Worm (Caenorhabditis elegans) whole organism, L3 larva: Measurements from ENCODE around the gene Y17G7B.23.

Source experiments
- R02D3.7 ChIP-seq: fragments of 150-350 bp; optimal IDR thresholded peaks from 2 replicates; lab custom pipeline; 2014; ENCODE audit warnings: missing biosample characterization, missing genetic modification characterization
- ZK546.5 ChIP-seq: sonication (generic microtip); optimal IDR thresholded peaks from 2 replicates; lab custom pipeline; 2017; ENCODE audit warnings: missing biosample characterization, missing genetic modification characterization
- aly-2 ChIP-seq: fragments of 150-350 bp; optimal IDR thresholded peaks from 2 replicates; lab custom pipeline; 2014; ENCODE audit warnings: missing biosample characterization, missing genetic modification characterization
- ama-1 ChIP-seq: fragments of 150-350 bp; optimal IDR thresholded peaks from 2 replicates; lab custom pipeline; 2018
- ceh-16 ChIP-seq: sonication (generic microtip); optimal IDR thresholded peaks from 2 replicates; lab custom pipeline; 2017; ENCODE audit warnings: missing biosample characterization, missing genetic modification characterization
- ceh-28 ChIP-seq: fragments of 150-350 bp; optimal IDR thresholded peaks from 2 replicates; lab custom pipeline; 2014; ENCODE audit warnings: missing biosample characterization, missing genetic modification reagents, missing genetic modification characterization
- ceh-82 ChIP-seq: fragments of 150-350 bp; optimal IDR thresholded peaks from 2 replicates; lab custom pipeline; 2014; ENCODE audit warnings: missing biosample characterization, missing genetic modification characterization
- ceh-9 ChIP-seq: sonication (generic microtip); optimal IDR thresholded peaks from 2 replicates; lab custom pipeline; 2018; ENCODE audit warnings: missing biosample characterization, missing genetic modification characterization
- daf-12 ChIP-seq: fragments of 150-350 bp; optimal IDR thresholded peaks from 2 replicates; lab custom pipeline; 2014; ENCODE audit warnings: missing biosample characterization, missing genetic modification reagents, missing genetic modification characterization
- egl-27 ChIP-seq: sonication (generic microtip); optimal IDR thresholded peaks from 4 replicates; lab custom pipeline; 2017; ENCODE audit warnings: missing biosample characterization, missing genetic modification reagents, missing genetic modification characterization
- egl-5 ChIP-seq: fragments of 150-350 bp; optimal IDR thresholded peaks from 2 replicates; lab custom pipeline; 2017; ENCODE audit warnings: missing biosample characterization, missing genetic modification reagents, missing genetic modification characterization, inconsistent platforms
- elt-1 ChIP-seq: fragments of 150-350 bp; optimal IDR thresholded peaks from 2 replicates; lab custom pipeline; 2014; ENCODE audit warnings: missing biosample characterization, missing genetic modification characterization
- elt-2 ChIP-seq: sonication (generic microtip); optimal IDR thresholded peaks from 2 replicates; lab custom pipeline; 2016; ENCODE audit warnings: missing genetic modification reagents, mild to moderate bottlenecking, missing genetic modification characterization, missing compliant biosample characterization
- elt-3 ChIP-seq, 3 experiments: fragments of 150-350 bp in 1 of 3; sonication (generic microtip) in 2 of 3; optimal IDR thresholded peaks; 2 replicates in 2 of 3; 4 replicates in 1 of 3; lab custom pipeline; 2014 to 2017; ENCODE audit warnings: missing biosample characterization in 3 of 3, missing genetic modification characterization in 3 of 3
- eor-1 ChIP-seq, 2 experiments: fragments of 150-350 bp; optimal IDR thresholded peaks; 2 replicates each; lab custom pipeline; 2014 to 2018; ENCODE audit warnings: missing biosample characterization in 2 of 2, missing genetic modification characterization in 2 of 2
- fkh-10 ChIP-seq: sonication (generic microtip); optimal IDR thresholded peaks from 2 replicates; lab custom pipeline; 2017; ENCODE audit warnings: missing biosample characterization, missing genetic modification reagents, missing genetic modification characterization
- fkh-2 ChIP-seq: fragments of 150-350 bp; optimal IDR thresholded peaks from 2 replicates; lab custom pipeline; 2014; ENCODE audit warnings: missing biosample characterization, missing genetic modification reagents, missing genetic modification characterization
- fos-1 ChIP-seq: fragments of 150-350 bp; optimal IDR thresholded peaks from 2 replicates; lab custom pipeline; 2014; ENCODE audit warnings: missing biosample characterization, missing genetic modification characterization
- hmg-11 ChIP-seq: sonication (generic microtip); optimal IDR thresholded peaks from 2 replicates; lab custom pipeline; 2016; ENCODE audit warnings: missing genetic modification characterization, missing compliant biosample characterization
- jun-1 ChIP-seq: fragments of 150-350 bp; optimal IDR thresholded peaks from 2 replicates; lab custom pipeline; 2014; ENCODE audit warnings: missing biosample characterization, missing genetic modification reagents, missing genetic modification characterization
- lin-15B ChIP-seq: fragments of 150-350 bp; optimal IDR thresholded peaks from 2 replicates; lab custom pipeline; 2014; ENCODE audit warnings: missing biosample characterization, missing genetic modification characterization
- lin-39 ChIP-seq: fragments of 150-350 bp; optimal IDR thresholded peaks from 2 replicates; lab custom pipeline; 2018; ENCODE audit warnings: missing biosample characterization, missing genetic modification reagents, missing genetic modification characterization
- lsy-12 ChIP-seq: sonication (generic microtip); optimal IDR thresholded peaks from 2 replicates; lab custom pipeline; 2016; ENCODE audit warnings: mild to moderate bottlenecking, missing genetic modification characterization, missing compliant biosample characterization
- mdl-1 ChIP-seq: fragments of 150-350 bp; optimal IDR thresholded peaks from 2 replicates; lab custom pipeline; 2014; ENCODE audit warnings: missing biosample characterization, missing genetic modification characterization
- mml-1 ChIP-seq: fragments of 150-350 bp; sonication (generic microtip); optimal IDR thresholded peaks from 3 replicates; lab custom pipeline; 2014; ENCODE audit warnings: missing biosample characterization, missing genetic modification characterization
- nfya-1 ChIP-seq: sonication (generic microtip); optimal IDR thresholded peaks from 2 replicates; lab custom pipeline; 2017; ENCODE audit warnings: missing genetic modification characterization, mild to moderate bottlenecking, missing compliant biosample characterization, antibody characterized with exemption, moderate library complexity; ENCODE audit not compliant: insufficient read depth
- nhr-11 ChIP-seq: fragments of 150-350 bp; optimal IDR thresholded peaks from 2 replicates; lab custom pipeline; 2014; ENCODE audit warnings: missing biosample characterization, missing genetic modification characterization
- nhr-12 ChIP-seq: fragments of 150-350 bp; optimal IDR thresholded peaks from 2 replicates; lab custom pipeline; 2014; ENCODE audit warnings: missing biosample characterization, missing genetic modification characterization
- nhr-23 ChIP-seq: fragments of 150-350 bp; optimal IDR thresholded peaks from 2 replicates; lab custom pipeline; 2014; ENCODE audit warnings: missing biosample characterization, missing genetic modification reagents, missing genetic modification characterization
- nhr-237 ChIP-seq: fragments of 150-350 bp; optimal IDR thresholded peaks from 2 replicates; lab custom pipeline; 2014; ENCODE audit warnings: missing biosample characterization, missing genetic modification characterization
- nhr-25 ChIP-seq: sonication (generic microtip); optimal IDR thresholded peaks from 2 replicates; lab custom pipeline; 2017; ENCODE audit warnings: missing biosample characterization, missing genetic modification characterization
- nhr-28 ChIP-seq: fragments of 150-350 bp; optimal IDR thresholded peaks from 2 replicates; lab custom pipeline; 2014; ENCODE audit warnings: missing biosample characterization, missing genetic modification characterization
- nhr-43 ChIP-seq: sonication (generic microtip); optimal IDR thresholded peaks from 2 replicates; lab custom pipeline; 2016; ENCODE audit warnings: mild to moderate bottlenecking, missing genetic modification characterization, missing compliant biosample characterization; ENCODE audit not compliant: poor library complexity, severe bottlenecking
- nhr-67 ChIP-seq: fragments of 150-350 bp; optimal IDR thresholded peaks from 2 replicates; lab custom pipeline; 2014; ENCODE audit warnings: missing biosample characterization, missing genetic modification characterization
- nhr-76 ChIP-seq: fragments of 150-350 bp; sonication (generic microtip); optimal IDR thresholded peaks from 5 replicates; lab custom pipeline; 2014; ENCODE audit warnings: missing biosample characterization, missing genetic modification characterization
- nhr-77 ChIP-seq: fragments of 150-350 bp; optimal IDR thresholded peaks from 2 replicates; lab custom pipeline; 2014; ENCODE audit warnings: missing biosample characterization, missing genetic modification characterization
- pha-4 ChIP-seq: fragments of 150-350 bp; optimal IDR thresholded peaks from 2 replicates; lab custom pipeline; 2014; ENCODE audit warnings: missing biosample characterization, missing genetic modification reagents, missing genetic modification characterization
- pqm-1 ChIP-seq: fragments of 150-350 bp; optimal IDR thresholded peaks from 2 replicates; lab custom pipeline; 2017; ENCODE audit warnings: missing biosample characterization, missing genetic modification characterization, inconsistent platforms
- sea-2 ChIP-seq: fragments of 150-350 bp; sonication (generic microtip); optimal IDR thresholded peaks from 4 replicates; lab custom pipeline; 2014; ENCODE audit warnings: missing biosample characterization, missing genetic modification reagents, missing genetic modification characterization
- skn-1 ChIP-seq: fragments of 150-350 bp; optimal IDR thresholded peaks from 2 replicates; lab custom pipeline; 2014; ENCODE audit warnings: missing biosample characterization, missing genetic modification characterization
- snpc-4 ChIP-seq: fragments of 150-350 bp; optimal IDR thresholded peaks from 2 replicates; lab custom pipeline; 2014; ENCODE audit warnings: missing biosample characterization, missing genetic modification characterization
- tbx-2 ChIP-seq: sonication (generic microtip); optimal IDR thresholded peaks from 2 replicates; lab custom pipeline; 2016; ENCODE audit warnings: mild to moderate bottlenecking, missing genetic modification characterization, missing compliant biosample characterization
- unc-39 ChIP-seq: sonication (generic microtip); optimal IDR thresholded peaks from 4 replicates; lab custom pipeline; 2017; ENCODE audit warnings: missing biosample characterization, missing genetic modification characterization
- unc-62 ChIP-seq: fragments of 150-350 bp; sonication (generic microtip); optimal IDR thresholded peaks from 4 replicates; lab custom pipeline; 2014; ENCODE audit warnings: missing biosample characterization, missing genetic modification reagents, missing genetic modification characterization
- zag-1 ChIP-seq: fragments of 150-350 bp; optimal IDR thresholded peaks from 2 replicates; lab custom pipeline; 2014; ENCODE audit warnings: missing biosample characterization, missing genetic modification characterization
- ztf-11 ChIP-seq: fragments of 150-350 bp; optimal IDR thresholded peaks from 2 replicates; lab custom pipeline; 2014; ENCODE audit warnings: missing biosample characterization, missing genetic modification characterization
- ztf-4 ChIP-seq: fragments of 150-350 bp; optimal IDR thresholded peaks from 2 replicates; lab custom pipeline; 2014; ENCODE audit warnings: missing biosample characterization, missing genetic modification characterization

The Y17G7B.23 gene

ce11 chrII:11979449-11980095, 19.4 kb upstream of the Y17G7B.23 start, which contains the start of the genes ash-2 and Y17G7B.20:
Gene ash-2, plus strand, starts transcription at chrII:11979838.
Gene Y17G7B.20, minus strand, starts transcription at chrII:11979844.
- TF ChIP-seq lin-15B (tag; lab: Kevin White, UChicago) (peak; percentile 21), hmg-11 (tag; lab: Kevin White, UChicago) (peak; percentile 31), snpc-4 (tag; lab: Kevin White, UChicago) (peak; percentile 4), ztf-11 (tag; lab: Kevin White, UChicago) (no peak), ama-1 (lab: Kevin White, UChicago) (peak; percentile 38), nhr-237 (no peak), zag-1 (no peak), nhr-25 (tag; lab: Kevin White, UChicago) (peak; percentile 3), fos-1 (no peak), ceh-9 (tag; lab: Kevin White, UChicago) (no peak), nhr-23 (no peak), fkh-10 (GFP tag; lab: Kevin White, UChicago) (no peak), sea-2 (GFP tag; lab: Kevin White, UChicago) (no peak), tbx-2 (tag; lab: Kevin White, UChicago) (no peak), nhr-76 (no peak), pqm-1 (tag; lab: Kevin White, UChicago) (no peak), nhr-77 (tag; lab: Kevin White, UChicago) (no peak), lin-39 (peak; percentile 33), elt-1 (tag; lab: Kevin White, UChicago) (no peak), pha-4 (tag; lab: Kevin White, UChicago) (peak; percentile 18), elt-3 (tag; optimal IDR thresholded peaks at IDR 0.05; lab: Kevin White, UChicago) (no peak)

- TF ChIP-seq R02D3.7 (tag; lab: Kevin White, UChicago) (peak; percentile 85), tbx-2 (tag; lab: Kevin White, UChicago) (peak; percentile 71), elt-3 (tag; optimal IDR thresholded peaks at IDR 0.05; lab: Kevin White, UChicago) (no peak), eor-1 (tag; optimal IDR thresholded peaks at IDR 0.05; lab: Kevin White, UChicago) (no peak), nhr-67 (tag; lab: Kevin White, UChicago) (no peak), fkh-2 (no peak), pqm-1 (tag; lab: Kevin White, UChicago) (peak; percentile 76), egl-5 (tag; lab: Kevin White, UChicago) (peak; percentile 61), jun-1 (tag; lab: Kevin White, UChicago) (peak; percentile 74), nhr-11 (tag; lab: Kevin White, UChicago) (peak; percentile 77), zag-1 (no peak), unc-39 (tag; lab: Kevin White, UChicago) (no peak), nhr-28 (tag; lab: Kevin White, UChicago) (no peak), ZK546.5 (tag; lab: Kevin White, UChicago) (peak; percentile 95), snpc-4 (tag; lab: Kevin White, UChicago) (peak; percentile 57), ama-1 (lab: Kevin White, UChicago) (peak; percentile 60), ztf-11 (tag; lab: Kevin White, UChicago) (no peak), elt-2 (tag; lab: Kevin White, UChicago) (peak; percentile 73), fkh-10 (GFP tag; lab: Kevin White, UChicago) (peak; percentile 86), nhr-43 (tag; lab: Kevin White, UChicago) (peak; percentile 90), daf-12 (tag; lab: Kevin White, UChicago) (no peak), ceh-9 (tag; lab: Kevin White, UChicago) (no peak), ceh-28 (tag; lab: Kevin White, UChicago) (peak; percentile 86), fos-1 (peak; percentile 69), nhr-12 (tag; lab: Kevin White, UChicago) (no peak), pha-4 (tag; lab: Kevin White, UChicago) (peak; percentile 93), nhr-237 (no peak), lsy-12 (no peak), nhr-76 (no peak), hmg-11 (tag; lab: Kevin White, UChicago) (no peak), skn-1 (peak; percentile 39), lin-39 (peak; percentile 44), lin-15B (tag; lab: Kevin White, UChicago) (peak; percentile 95), nhr-23 (peak; percentile 98), aly-2 (tag; lab: Kevin White, UChicago) (no peak), nfya-1 (tag; lab: Kevin White, UChicago) (peak; percentile 83), mml-1 (tag; lab: Kevin White, UChicago) (no peak), ztf-4 (tag; lab: Kevin White, UChicago) (peak; percentile 79), sea-2 (GFP tag; lab: Kevin White, UChicago) (no peak), unc-62 (no peak), elt-1 (tag; lab: Kevin White, UChicago) (no peak), ceh-82 (tag; lab: Kevin White, UChicago) (peak; percentile 69), egl-27 (tag; lab: Kevin White, UChicago) (peak; percentile 30), nhr-25 (tag; lab: Kevin White, UChicago) (peak; percentile 69), mdl-1 (tag; lab: Kevin White, UChicago) (peak; percentile 43), nhr-77 (tag; lab: Kevin White, UChicago) (peak; percentile 67), ceh-16 (no peak)
Measured at ce11 chrII:11980110-11980509, 18.9 kb upstream of the Y17G7B.23 start.
